Worm (Caenorhabditis elegans): ENCODE results near the gene B0524.2.

B0524.2 gene

DNA sequence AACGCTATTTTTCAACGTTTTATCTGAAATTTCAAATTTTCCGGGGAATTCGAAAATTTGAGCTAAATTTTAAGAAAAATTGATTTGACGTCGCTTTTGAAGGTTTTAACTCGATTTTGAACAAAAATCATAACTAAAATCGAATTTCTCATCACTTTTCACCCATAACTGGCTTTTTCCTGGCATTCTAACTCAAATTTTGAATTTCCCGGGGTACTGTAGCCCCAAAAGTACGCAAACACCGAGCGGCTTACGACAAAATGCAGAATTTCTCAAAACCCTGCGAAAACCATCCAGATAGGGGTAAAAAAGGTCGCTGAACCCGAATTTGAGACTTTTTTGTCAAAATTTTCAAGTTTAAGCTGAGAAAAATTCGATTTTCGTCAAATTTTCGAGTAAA is 33.4 kb downstream of the B0524.2 start:
- TF ChIP-seq hrde-1 (tag; optimal IDR thresholded peaks at IDR 0.05; ENCODE audit: borderline replicate concordance) (no peak), bed-1 (GFP tag; IDR thresholded peaks at IDR 0.05) (no peak), nhr-120 (GFP tag; IDR thresholded peaks at IDR 0.05) (no peak), ceh-40 (GFP tag; IDR thresholded peaks at IDR 0.05) (no peak), B0261.1 (tag; optimal IDR thresholded peaks at IDR 0.05) (no peak), tbx-9 (tag; optimal IDR thresholded peaks at IDR 0.05; ENCODE audit: borderline replicate concordance) (no peak), ama-1 (optimal IDR thresholded peaks at IDR 0.05) (no peak), ama-1 (GFP tag; optimal IDR thresholded peaks at IDR 0.05) (no peak), snpc-3.4 (tag; optimal IDR thresholded peaks at IDR 0.05) (no peak), K11D2.4 (GFP tag; IDR thresholded peaks at IDR 0.05) (no peak), pha-4 (tag; optimal IDR thresholded peaks at IDR 0.05) (no peak), chd-7 (tag; optimal IDR thresholded peaks at IDR 0.05) (no peak)

- TF ChIP-seq sptf-2 (GFP tag; optimal IDR thresholded peaks at IDR 0.05) (no peak), efl-1 (GFP tag; optimal IDR thresholded peaks at IDR 0.05) (no peak), lin-54 (GFP tag; optimal IDR thresholded peaks at IDR 0.05) (no peak), F23B12.7 (tag; optimal IDR thresholded peaks at IDR 0.05; ENCODE audit: insufficient read depth) (no peak), chd-7 (tag; optimal IDR thresholded peaks at IDR 0.05) (no peak), fkh-3 (tag; optimal IDR thresholded peaks at IDR 0.05) (no peak), attf-5 (GFP tag; optimal IDR thresholded peaks at IDR 0.05) (no peak), nhr-179 (tag; optimal IDR thresholded peaks at IDR 0.05) (no peak), somi-1 (GFP tag; optimal IDR thresholded peaks at IDR 0.05) (no peak), nfyb-1 (GFP tag; IDR thresholded peaks at IDR 0.05) (0 out of 2 replicates have a peak, but pooled peaks have one; percentile 43), D2030.7 (GFP tag; IDR thresholded peaks at IDR 0.05) (no peak), him-1 (tag; optimal IDR thresholded peaks at IDR 0.05) (no peak), die-1 (tag; optimal IDR thresholded peaks at IDR 0.05) (no peak), lin-35 (GFP tag; optimal IDR thresholded peaks at IDR 0.05) (no peak), ccch-3 (GFP tag; optimal IDR thresholded peaks at IDR 0.05) (no peak), zfh-2 (GFP tag; conservative IDR thresholded peaks at IDR 0.05) (peak; percentile 77), T26A5.8 (tag; optimal IDR thresholded peaks at IDR 0.05) (no peak), ceh-27 (GFP tag; optimal IDR thresholded peaks at IDR 0.05) (no peak), dpl-1 (GFP tag; optimal IDR thresholded peaks at IDR 0.05) (no peak), xnd-1 (tag; optimal IDR thresholded peaks at IDR 0.05) (no peak), F49E8.2 (tag; optimal IDR thresholded peaks at IDR 0.05; ENCODE audit: insufficient read depth) (no peak), nhr-80 (tag; optimal IDR thresholded peaks at IDR 0.05) (no peak), nhr-27 (tag; optimal IDR thresholded peaks at IDR 0.05) (no peak), B0261.1 (tag; optimal IDR thresholded peaks at IDR 0.05) (no peak), egrh-3 (GFP tag; IDR thresholded peaks at IDR 0.05) (peak; percentile 7; the same call in 1 of the 2 replicates)
Measured at ce11 chrIII:1928741-1929499, 35.1 kb downstream of the B0524.2 start.

ce11 chrIII:1930714-1931273 is 36.9 kb downstream of the B0524.2 start:
- no peak for TF ChIP-seq Y79H2A.3 (GFP tag; conservative IDR thresholded peaks at IDR 0.05)
- TF ChIP-seq ets-4 (GFP tag; optimal IDR thresholded peaks at IDR 0.05), result no peak
- no peak for TF ChIP-seq snpc-1.1 (tag; optimal IDR thresholded peaks at IDR 0.05; ENCODE audit: insufficient read depth)
- TF ChIP-seq mel-28 (tag; optimal IDR thresholded peaks at IDR 0.05; ENCODE audit: borderline replicate concordance), result no peak
- no peak for TF ChIP-seq attf-6 (GFP tag; IDR thresholded peaks at IDR 0.05)
- no peak for TF ChIP-seq F52B5.7 (tag; optimal IDR thresholded peaks at IDR 0.05)
- TF ChIP-seq ztf-28 (GFP tag; IDR thresholded peaks at IDR 0.05), result no peak
- peak; percentile 91 for TF ChIP-seq egrh-3 (GFP tag; IDR thresholded peaks at IDR 0.05)
- peak; percentile 89 for TF ChIP-seq zfh-2 (GFP tag; conservative IDR thresholded peaks at IDR 0.05)
